Fruit fly (Drosophila melanogaster) whole organism, embryonic: ENCODE measurements around the gene Hrd3.

Experiments
- Atf-2 ChIP-seq: fragments of 200-800 bp; sonication (Bioruptor generic); optimal IDR thresholded peaks from 2 replicates; lab custom pipeline; 2016; ENCODE audit warnings: missing biosample characterization, missing genetic modification characterization
- CG10147 ChIP-seq: fragments of 200-800 bp; sonication (Bioruptor generic); optimal IDR thresholded peaks from 2 replicates; lab custom pipeline; 2019; ENCODE audit warnings: missing biosample characterization, mild to moderate bottlenecking, missing genetic modification characterization, moderate library complexity
- CG1024 ChIP-seq: fragments of 200-800 bp; sonication (Bioruptor generic); IDR thresholded peaks from 2 replicates; pipeline ENCODE4 v1.3.6; 2022; ENCODE audit warnings: missing biosample characterization, missing genetic modification characterization
- CG10654 ChIP-seq: fragments of 200-800 bp; sonication (Bioruptor generic); optimal IDR thresholded peaks from 2 replicates; lab custom pipeline; 2016; ENCODE audit warnings: missing biosample characterization, missing genetic modification characterization
- CG11093 ChIP-seq: fragments of 200-800 bp; sonication (Bioruptor generic); IDR thresholded peaks from 3 replicates; pipeline ENCODE4 v1.3.6; 2022; ENCODE audit warnings: missing biosample characterization, missing genetic modification characterization
- CG11456 ChIP-seq: fragments of 200-800 bp; sonication (Bioruptor generic); IDR thresholded peaks from 3 replicates; pipeline ENCODE4 v1.3.6; 2022; ENCODE audit warnings: missing biosample characterization, missing genetic modification characterization
- CG12942 ChIP-seq: fragments of 200-800 bp; sonication (Bioruptor generic); optimal IDR thresholded peaks from 3 replicates; lab custom pipeline; 2016; ENCODE audit warnings: missing biosample characterization, missing genetic modification characterization
- CG15269 ChIP-seq: fragments of 200-800 bp; sonication (Bioruptor generic); optimal IDR thresholded peaks from 2 replicates; lab custom pipeline; 2018; ENCODE audit warnings: missing biosample characterization, mild to moderate bottlenecking, missing genetic modification characterization, moderate library complexity
- CG1529 ChIP-seq: fragments of 200-800 bp; sonication (Bioruptor generic); optimal IDR thresholded peaks from 3 replicates; lab custom pipeline; 2018; ENCODE audit warnings: missing biosample characterization, missing genetic modification characterization
- CG15696 ChIP-seq: fragments of 200-800 bp; sonication (Bioruptor generic); optimal IDR thresholded peaks from 2 replicates; lab custom pipeline; 2019; ENCODE audit warnings: missing biosample characterization, mild to moderate bottlenecking, missing genetic modification characterization, moderate library complexity
- CG17359 ChIP-seq: fragments of 200-800 bp; sonication (Bioruptor generic); optimal IDR thresholded peaks from 3 replicates; lab custom pipeline; 2018; ENCODE audit warnings: missing biosample characterization, mild to moderate bottlenecking, missing genetic modification characterization, moderate library complexity
- CG17568 ChIP-seq: fragments of 200-800 bp; sonication (Bioruptor generic); optimal IDR thresholded peaks from 2 replicates; lab custom pipeline; 2018; ENCODE audit warnings: missing biosample characterization, mild to moderate bottlenecking, missing genetic modification characterization, moderate library complexity
- CG1832 ChIP-seq: fragments of 200-800 bp; sonication (Bioruptor generic); optimal IDR thresholded peaks from 2 replicates; lab custom pipeline; 2017; ENCODE audit warnings: missing biosample characterization, mild to moderate bottlenecking, missing genetic modification characterization, inconsistent platforms
- CG2120 ChIP-seq: fragments of 200-800 bp; sonication (Bioruptor generic); optimal IDR thresholded peaks from 3 replicates; lab custom pipeline; 2016; ENCODE audit warnings: missing biosample characterization, missing genetic modification characterization
- CG2199 ChIP-seq: fragments of 200-800 bp; sonication (Bioruptor generic); IDR thresholded peaks from 3 replicates; pipeline ENCODE4 v1.3.6; 2022; ENCODE audit warnings: missing biosample characterization, missing genetic modification characterization
- CG30431 ChIP-seq: fragments of 200-800 bp; sonication (Bioruptor generic); optimal IDR thresholded peaks from 2 replicates; lab custom pipeline; 2017; ENCODE audit warnings: missing biosample characterization, missing genetic modification characterization
- CG32767 ChIP-seq: fragments of 200-800 bp; sonication (Bioruptor generic); IDR thresholded peaks from 2 replicates; pipeline ENCODE4 v1.3.6; 2022; ENCODE audit warnings: missing biosample characterization, missing genetic modification characterization
- CG3838 ChIP-seq: fragments of 200-800 bp; sonication (Bioruptor generic); optimal IDR thresholded peaks from 3 replicates; lab custom pipeline; 2016; ENCODE audit warnings: missing biosample characterization, missing genetic modification characterization
- CG3847 ChIP-seq: fragments of 200-800 bp; sonication (Bioruptor generic); IDR thresholded peaks from 2 replicates; pipeline ENCODE4 v1.3.6; 2022; ENCODE audit warnings: missing biosample characterization, missing genetic modification characterization
- CG4328 ChIP-seq: fragments of 200-800 bp; sonication (Bioruptor generic); optimal IDR thresholded peaks from 3 replicates; lab custom pipeline; 2017; ENCODE audit warnings: missing biosample characterization, missing genetic modification reagents, missing genetic modification characterization
- CG4854 ChIP-seq: fragments of 200-800 bp; sonication (Bioruptor generic); optimal IDR thresholded peaks from 2 replicates; lab custom pipeline; 2016; ENCODE audit warnings: missing biosample characterization, missing genetic modification characterization, inconsistent platforms
- CG7372 ChIP-seq: fragments of 200-800 bp; sonication (Bioruptor generic); IDR thresholded peaks from 2 replicates; pipeline ENCODE4 v1.3.6; 2022; ENCODE audit warnings: missing biosample characterization, missing genetic modification characterization
- CG9215 ChIP-seq: fragments of 200-800 bp; sonication (Bioruptor generic); IDR thresholded peaks from 2 replicates; pipeline ENCODE4 v1.3.6; 2022; ENCODE audit warnings: missing biosample characterization, missing genetic modification characterization
- D19A ChIP-seq: fragments of 200-800 bp; optimal IDR thresholded peaks from 3 replicates; lab custom pipeline; 2019; ENCODE audit warnings: missing biosample characterization, mild to moderate bottlenecking, missing genetic modification characterization, moderate library complexity
- D19B ChIP-seq: fragments of 200-800 bp; sonication (Bioruptor generic); optimal IDR thresholded peaks from 2 replicates; lab custom pipeline; 2017; ENCODE audit warnings: missing biosample characterization, mild to moderate bottlenecking, missing genetic modification characterization
- Fer3 ChIP-seq: fragments of 200-800 bp; sonication (Bioruptor generic); optimal IDR thresholded peaks from 2 replicates; lab custom pipeline; 2018; ENCODE audit warnings: missing biosample characterization, mild to moderate bottlenecking, missing genetic modification characterization, moderate library complexity
- Gsc ChIP-seq: fragments of 200-800 bp; sonication (Bioruptor generic); IDR thresholded peaks from 2 replicates; pipeline ENCODE4 v1.3.6; 2022; ENCODE audit warnings: missing biosample characterization, missing genetic modification characterization
- Hr78 ChIP-seq, 2 experiments: fragments of 200-800 bp in 1 of 2; fragments of >200 bp in 1 of 2; sonication (Bioruptor generic) in 1 of 2; optimal IDR thresholded peaks; 2 replicates each; lab custom pipeline; 2017 to 2019; ENCODE audit warnings: missing biosample characterization in 2 of 2, missing genetic modification characterization in 2 of 2, mild to moderate bottlenecking in 1 of 2, moderate library complexity in 1 of 2
- Mrtf ChIP-seq: fragments of 200-800 bp; sonication (Bioruptor generic); IDR thresholded peaks from 3 replicates; pipeline ENCODE4 v1.3.6; 2022; ENCODE audit warnings: missing biosample characterization, missing genetic modification characterization
- Usf ChIP-seq: fragments of 200-800 bp; sonication (Bioruptor generic); optimal IDR thresholded peaks from 2 replicates; lab custom pipeline; 2017; ENCODE audit warnings: missing genotype, missing biosample characterization, missing genetic modification characterization
- Vsx1 ChIP-seq: fragments of 200-800 bp; sonication (Bioruptor generic); optimal IDR thresholded peaks from 2 replicates; lab custom pipeline; 2017; ENCODE audit warnings: missing biosample characterization, mild to moderate bottlenecking, missing genetic modification characterization, missing genetic modification reagents
- ac ChIP-seq: fragments of 200-800 bp; sonication (Bioruptor generic); optimal IDR thresholded peaks from 3 replicates; lab custom pipeline; 2017; ENCODE audit warnings: missing biosample characterization, mild to moderate bottlenecking, missing genetic modification characterization
- az2 ChIP-seq: fragments of 200-800 bp; sonication (Bioruptor generic); optimal IDR thresholded peaks from 3 replicates; lab custom pipeline; 2016; ENCODE audit warnings: missing biosample characterization, missing genetic modification characterization
- bab2 ChIP-seq: fragments of 200-800 bp; sonication (Bioruptor generic); optimal IDR thresholded peaks from 2 replicates; lab custom pipeline; 2016; ENCODE audit warnings: missing biosample characterization, missing genetic modification characterization
- bigmax ChIP-seq: fragments of 200-800 bp; sonication (Bioruptor generic); optimal IDR thresholded peaks from 2 replicates; lab custom pipeline; 2018; ENCODE audit warnings: missing biosample characterization, mild to moderate bottlenecking, missing genetic modification characterization
- cwo ChIP-seq: fragments of 200-800 bp; sonication (Bioruptor generic); optimal IDR thresholded peaks from 3 replicates; lab custom pipeline; 2017; ENCODE audit warnings: missing biosample characterization, missing genetic modification characterization, mild to moderate bottlenecking, moderate library complexity, missing genetic modification reagents
- dmrt11E ChIP-seq: fragments of 200-800 bp; sonication (Bioruptor generic); optimal IDR thresholded peaks from 3 replicates; lab custom pipeline; 2018; ENCODE audit warnings: missing biosample characterization, mild to moderate bottlenecking, missing genetic modification characterization, moderate library complexity
- esg ChIP-seq: fragments of 200-800 bp; sonication (Bioruptor generic); conservative IDR thresholded peaks from 2 replicates; pipeline ENCODE4 v1.3.6; 2022; ENCODE audit warnings: missing biosample characterization, missing genetic modification characterization
- eve ChIP-seq, 2 experiments: fragments of >200 bp; optimal IDR thresholded peaks; 2 replicates each; lab custom pipeline; 2017; ENCODE audit warnings: missing biosample characterization in 2 of 2, missing genetic modification characterization in 2 of 2
- fu2 ChIP-seq: fragments of 200-800 bp; sonication (Bioruptor generic); optimal IDR thresholded peaks from 2 replicates; lab custom pipeline; 2016; ENCODE audit warnings: missing biosample characterization, missing genetic modification characterization
- gcm2 ChIP-seq: fragments of 200-800 bp; sonication (Bioruptor generic); optimal IDR thresholded peaks from 2 replicates; lab custom pipeline; 2016; ENCODE audit warnings: missing biosample characterization, missing genetic modification characterization
- grau ChIP-seq: fragments of 200-800 bp; optimal IDR thresholded peaks from 3 replicates; lab custom pipeline; 2019; ENCODE audit warnings: missing biosample characterization, mild to moderate bottlenecking, missing genetic modification characterization, moderate library complexity
- inv ChIP-seq: fragments of 200-800 bp; sonication (Bioruptor generic); IDR thresholded peaks from 2 replicates; pipeline ENCODE4 v1.3.6; 2022; ENCODE audit warnings: missing biosample characterization, missing genetic modification characterization; ENCODE audit not compliant: partially characterized antibody
- kah ChIP-seq: fragments of 200-800 bp; sonication (Bioruptor generic); optimal IDR thresholded peaks from 2 replicates; lab custom pipeline; 2018; ENCODE audit warnings: missing biosample characterization, mild to moderate bottlenecking, missing genetic modification characterization
- lbe ChIP-seq: fragments of 200-800 bp; sonication (Bioruptor generic); optimal IDR thresholded peaks from 2 replicates; lab custom pipeline; 2016; ENCODE audit warnings: missing biosample characterization, mild to moderate bottlenecking, missing genetic modification characterization
- oc ChIP-seq: fragments of 200-800 bp; sonication (Bioruptor generic); optimal IDR thresholded peaks from 2 replicates; lab custom pipeline; 2018; ENCODE audit warnings: missing biosample characterization, mild to moderate bottlenecking, missing genetic modification characterization, moderate library complexity
- pita ChIP-seq: fragments of 200-800 bp; sonication (Bioruptor generic); optimal IDR thresholded peaks from 2 replicates; lab custom pipeline; 2017; ENCODE audit warnings: missing biosample characterization, mild to moderate bottlenecking, missing genetic modification characterization
- sens-2 ChIP-seq: fragments of 200-800 bp; sonication (Bioruptor generic); IDR thresholded peaks from 2 replicates; pipeline ENCODE4 v1.3.6; 2022; ENCODE audit warnings: missing biosample characterization, missing genetic modification characterization
- unc-4 ChIP-seq: fragments of 200-800 bp; sonication (Bioruptor generic); IDR thresholded peaks from 2 replicates; pipeline ENCODE4 v1.3.6; 2022; ENCODE audit warnings: missing biosample characterization, missing genetic modification characterization; ENCODE audit not compliant: partially characterized antibody
- yki ChIP-seq: fragments of >200 bp; optimal IDR thresholded peaks from 3 replicates; lab custom pipeline; 2018

The Hrd3 gene

dm6 chr3R:23760219-23761018 is 2.1 kb upstream of the Hrd3 start, which contains the start of gene SdhD (continued):
- TF ChIP-seq CG17568 (GFP tag; lab: Kevin White, UChicago), result no peak
- no peak for TF ChIP-seq Usf (GFP tag; lab: Kevin White, UChicago)
- TF ChIP-seq CG3847, result 0 out of 2 replicates have a peak, but pooled peaks have one; percentile 25
- TF ChIP-seq fu2, result no peak
- TF ChIP-seq CG1529 (GFP tag; lab: Kevin White, UChicago), result no peak
- peak; percentile 10 for TF ChIP-seq grau (tag; lab: Kevin White, UChicago)
- peak; percentile 48 for TF ChIP-seq unc-4 (GFP tag; lab: Robert Waterston, UW)
- no peak for TF ChIP-seq CG12942 (GFP tag; lab: Kevin White, UChicago)
- TF ChIP-seq yki, result no peak
- no peak for TF ChIP-seq CG11456
- no peak for TF ChIP-seq CG2199 (GFP tag; lab: Robert Waterston, UW)
- no peak for TF ChIP-seq esg (GFP tag; lab: Robert Waterston, UW)
- TF ChIP-seq CG4328 (GFP tag; lab: Kevin White, UChicago), result no peak
- TF ChIP-seq CG4854, result no peak
- no peak for TF ChIP-seq inv (GFP tag; lab: Robert Waterston, UW)
- TF ChIP-seq kah (GFP tag; lab: Kevin White, UChicago), result no peak
- TF ChIP-seq Hr78 (GFP tag; optimal IDR thresholded peaks at IDR 0.05; lab: Kevin White, UChicago), result no peak
- no peak for TF ChIP-seq CG10654
- TF ChIP-seq D19A (tag; lab: Kevin White, UChicago), result no peak
- TF ChIP-seq CG11093, result no peak
- no peak for TF ChIP-seq gcm2 (GFP tag; lab: Kevin White, UChicago)
- peak; percentile 38 for TF ChIP-seq lbe (GFP tag; lab: Kevin White, UChicago)
- no peak for TF ChIP-seq CG32767 (GFP tag; lab: Robert Waterston, UW)
- peak; percentile 17 for TF ChIP-seq CG17359 (tag; lab: Kevin White, UChicago)
- TF ChIP-seq CG2120 (GFP tag; lab: Kevin White, UChicago), result peak; percentile 61
- TF ChIP-seq oc, result no peak
- TF ChIP-seq Gsc (GFP tag; lab: Robert Waterston, UW), result no peak
- TF ChIP-seq pita (GFP tag; lab: Kevin White, UChicago), result no peak
- TF ChIP-seq CG10147 (GFP tag; lab: Kevin White, UChicago), result no peak
- TF ChIP-seq bigmax (GFP tag; lab: Kevin White, UChicago), result no peak
- TF ChIP-seq dmrt11E, result no peak
- TF ChIP-seq CG1832, result no peak
- no peak for TF ChIP-seq Fer3
- TF ChIP-seq CG1024 (GFP tag; lab: Robert Waterston, UW), result no peak
- no peak for TF ChIP-seq Atf-2
- TF ChIP-seq CG3838 (GFP tag; lab: Kevin White, UChicago), result no peak
- no peak for TF ChIP-seq CG9215 (GFP tag; lab: Robert Waterston, UW)
- TF ChIP-seq D19B (GFP tag; lab: Kevin White, UChicago), result no peak
- no peak for TF ChIP-seq CG15696 (tag; lab: Kevin White, UChicago)
- peak; percentile 27 for TF ChIP-seq CG15269 (tag; lab: Kevin White, UChicago)
- no peak for TF ChIP-seq Mrtf
- no peak for TF ChIP-seq cwo (GFP tag; lab: Kevin White, UChicago)
- TF ChIP-seq eve (GFP tag; optimal IDR thresholded peaks at IDR 0.05; lab: Kevin White, UChicago), result no peak
- TF ChIP-seq az2 (GFP tag; lab: Kevin White, UChicago), result no peak
- no peak for TF ChIP-seq ac (GFP tag; lab: Kevin White, UChicago)
- no peak for TF ChIP-seq bab2 (GFP tag; lab: Kevin White, UChicago)
- no peak for TF ChIP-seq CG7372 (GFP tag; lab: Robert Waterston, UW)
- no peak for TF ChIP-seq CG30431
- peak; percentile 46 for TF ChIP-seq Vsx1
- no peak for TF ChIP-seq sens-2
